Worm (Caenorhabditis elegans) whole organism, early embryonic: ENCODE measurements around the gene comt-3.

Experiments
- aly-1 ChIP-seq: sonication (generic microtip); optimal IDR thresholded peaks from 2 replicates; lab custom pipeline; 2016; ENCODE audit warnings: missing genetic modification characterization, missing compliant biosample characterization
- ama-1 ChIP-seq: fragments of 150-350 bp; optimal IDR thresholded peaks from 2 replicates; lab custom pipeline; 2014
- flt-1 ChIP-seq: fragments of 200-800 bp; sonication (Bioruptor generic); IDR thresholded peaks from 2 replicates; pipeline ENCODE4 v1.3.6; 2022; ENCODE audit warnings: missing genetic modification characterization, missing compliant biosample characterization
- hmbx-1 ChIP-seq: sonication (generic microtip); optimal IDR thresholded peaks from 2 replicates; lab custom pipeline; 2016; ENCODE audit warnings: mild to moderate bottlenecking, missing genetic modification characterization, missing compliant biosample characterization
- sea-1 ChIP-seq: fragments of 200-800 bp; sonication (Bioruptor generic); conservative IDR thresholded peaks from 2 replicates; pipeline ENCODE4 v1.3.6; 2022; ENCODE audit warnings: missing genetic modification characterization, missing compliant biosample characterization

DNA sequence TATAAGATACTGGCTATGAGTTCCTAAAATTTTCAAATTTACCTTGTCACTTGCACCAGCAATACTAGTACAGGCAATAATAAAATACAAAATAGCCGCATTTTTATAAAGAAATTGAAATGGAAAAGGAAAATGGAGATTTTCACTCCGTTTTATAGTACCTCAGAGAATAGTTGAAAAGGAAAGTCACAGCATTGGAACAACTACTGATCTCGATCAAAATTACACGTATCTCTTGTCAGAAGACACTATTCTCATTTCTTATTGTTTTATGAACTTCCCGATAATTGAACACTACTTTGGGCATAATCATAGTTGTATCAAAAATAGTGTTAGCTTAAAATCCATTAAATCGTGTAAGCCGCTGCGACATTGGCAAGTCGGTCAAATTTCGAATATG, 5.8 kb upstream of the comt-3 start, which contains the start of gene Y40B10A.11:
- TF ChIP-seq aly-1 (tag; lab: Kevin White, UChicago) = no peak
- no peak for TF ChIP-seq sea-1 (GFP tag; lab: Robert Waterston, UW)
- no peak for TF ChIP-seq ama-1 (lab: Kevin White, UChicago)
- no peak for TF ChIP-seq flt-1 (GFP tag; lab: Robert Waterston, UW)
- TF ChIP-seq hmbx-1 (tag; lab: Kevin White, UChicago) = no peak
